ENCODE assay signal across 3 worm cellular contexts in genomic region chrIII:11870009-11870408, ce11.
TF ChIP-seq lines count a peak whose summit lies in the region.

No protein-coding gene starts in this region.

TF ChIP-seq in whole organism, L2 larva, 48 proteins besides CTCF, POLR2A, EP300 and RAD21 (continued from another document):
- TF ChIP-seq nhr-129 (tag; optimal IDR thresholded peaks at IDR 0.05; lab: Kevin White, UChicago) = peak; percentile 94
- TF ChIP-seq fos-1 (tag; optimal IDR thresholded peaks at IDR 0.05; lab: Kevin White, UChicago) = peak; percentile 83
- TF ChIP-seq sem-4 (tag; optimal IDR thresholded peaks at IDR 0.05; lab: Kevin White, UChicago) = peak; percentile 94
- peak; percentile 89 for TF ChIP-seq unc-55 (GFP tag; optimal IDR thresholded peaks at IDR 0.05; lab: Kevin White, UChicago)
- peak; percentile 53 for TF ChIP-seq Y55F3AM.14 (GFP tag; optimal IDR thresholded peaks at IDR 0.05; lab: Kevin White, UChicago)
- peak; percentile 76 for TF ChIP-seq gmeb-1 (tag; optimal IDR thresholded peaks at IDR 0.05; lab: Kevin White, UChicago)
- no peak for TF ChIP-seq elt-3 (tag; optimal IDR thresholded peaks at IDR 0.05; lab: Kevin White, UChicago)
- no peak for TF ChIP-seq sma-9 (GFP tag; optimal IDR thresholded peaks at IDR 0.05; lab: Kevin White, UChicago)
- TF ChIP-seq sma-9 (tag; optimal IDR thresholded peaks at IDR 0.05; lab: Kevin White, UChicago) = no peak
- no peak for TF ChIP-seq nhr-77 (tag; optimal IDR thresholded peaks at IDR 0.05; lab: Kevin White, UChicago)
- no peak for TF ChIP-seq aly-2 (tag; optimal IDR thresholded peaks at IDR 0.05; lab: Kevin White, UChicago)

TF ChIP-seq in whole organism, L4 larva, 104 proteins besides CTCF, POLR2A, EP300 and RAD21 (continued from another document and continues in another):
- TF ChIP-seq nhr-48 (tag; optimal IDR thresholded peaks at IDR 0.05; lab: Kevin White, UChicago) (peak; percentile 25), lin-13 (GFP tag; optimal IDR thresholded peaks at IDR 0.05; lab: Kevin White, UChicago) (peak; percentile 84), ceh-32 (tag; optimal IDR thresholded peaks at IDR 0.05; lab: Kevin White, UChicago; ENCODE audit: poor library complexity) (no peak), nhr-6 (tag; optimal IDR thresholded peaks at IDR 0.05; lab: Kevin White, UChicago) (peak; percentile 91), mxl-3 (GFP tag; optimal IDR thresholded peaks at IDR 0.05; lab: Kevin White, UChicago) (peak; percentile 85), ctbp-1 (GFP tag; IDR thresholded peaks at IDR 0.05; lab: Robert Waterston, UW) (0 out of 2 replicates have a peak, but pooled peaks have one; percentile 35), Y75B8A.6 (GFP tag; IDR thresholded peaks at IDR 0.05; lab: Robert Waterston, UW) (no peak), zip-2 (tag; optimal IDR thresholded peaks at IDR 0.05; lab: Kevin White, UChicago) (no peak), nhr-77 (tag; optimal IDR thresholded peaks at IDR 0.05; lab: Kevin White, UChicago) (peak; percentile 74), sdz-12 (GFP tag; optimal IDR thresholded peaks at IDR 0.05; lab: Kevin White, UChicago) (no peak), dpl-1 (GFP tag; optimal IDR thresholded peaks at IDR 0.05; lab: Kevin White, UChicago) (peak; percentile 75), set-16 (GFP tag; IDR thresholded peaks at IDR 0.05; lab: Robert Waterston, UW) (peak; percentile 21; the same call in 1 of the 2 replicates), ceh-44 (GFP tag; IDR thresholded peaks at IDR 0.05; lab: Robert Waterston, UW) (peak; percentile 79; the same call in 1 of the 2 replicates), arid-1 (GFP tag; conservative IDR thresholded peaks at IDR 0.05; lab: Robert Waterston, UW) (peak; percentile 60; the same call in 1 of the 2 replicates), madf-9 (GFP tag; conservative IDR thresholded peaks at IDR 0.05; lab: Robert Waterston, UW) (peak; percentile 65), snpc-4 (tag; optimal IDR thresholded peaks at IDR 0.05; lab: Kevin White, UChicago) (peak; percentile 61), pqm-1 (tag; optimal IDR thresholded peaks at IDR 0.05; lab: Kevin White, UChicago) (peak; percentile 27), D1046.2 (GFP tag; IDR thresholded peaks at IDR 0.05; lab: Robert Waterston, UW) (no peak), nhr-28 (tag; optimal IDR thresholded peaks at IDR 0.05; lab: Kevin White, UChicago) (peak; percentile 85), spr-3 (GFP tag; optimal IDR thresholded peaks at IDR 0.05; lab: Kevin White, UChicago) (peak; percentile 43), unc-39 (tag; optimal IDR thresholded peaks at IDR 0.05; lab: Kevin White, UChicago) (no peak), jun-1 (tag; optimal IDR thresholded peaks at IDR 0.05; lab: Kevin White, UChicago) (peak; percentile 9), T26A8.4 (GFP tag; IDR thresholded peaks at IDR 0.05; lab: Robert Waterston, UW) (peak; percentile 56; the same call in 1 of the 2 replicates), unc-130 (GFP tag; optimal IDR thresholded peaks at IDR 0.05; lab: Kevin White, UChicago) (no peak), dve-1 (tag; optimal IDR thresholded peaks at IDR 0.05; lab: Kevin White, UChicago; ENCODE audit: insufficient read depth) (peak; percentile 91), nhr-102 (tag; optimal IDR thresholded peaks at IDR 0.05; lab: Kevin White, UChicago) (peak; percentile 34), Y5F2A.4 (GFP tag; optimal IDR thresholded peaks at IDR 0.05; lab: Kevin White, UChicago) (no peak), zip-11 (GFP tag; IDR thresholded peaks at IDR 0.05; lab: Robert Waterston, UW) (no peak), ama-1 (optimal IDR thresholded peaks at IDR 0.05; lab: Kevin White, UChicago) (no peak), attf-4 (tag; optimal IDR thresholded peaks at IDR 0.05; lab: Kevin White, UChicago) (no peak), nhr-11 (tag; optimal IDR thresholded peaks at IDR 0.05; lab: Kevin White, UChicago) (peak; percentile 87), zag-1 (tag; optimal IDR thresholded peaks at IDR 0.05; lab: Kevin White, UChicago) (no peak), mdl-1 (tag; optimal IDR thresholded peaks at IDR 0.05; lab: Kevin White, UChicago) (peak in 1 of 2 experiments; percentile 74), lim-7 (GFP tag; IDR thresholded peaks at IDR 0.05; lab: Robert Waterston, UW) (no peak), aha-1 (tag; lab: Kevin White, UChicago) (no peak), nhr-76 (tag; optimal IDR thresholded peaks at IDR 0.05; lab: Kevin White, UChicago) (no peak), unc-62 (GFP tag; optimal IDR thresholded peaks at IDR 0.05 in 1 of 2; lab: Kevin White, UChicago) (peak in 1 of 2 experiments; percentile 48), unc-62 (tag; optimal IDR thresholded peaks at IDR 0.05; lab: Kevin White, UChicago) (no peak), ceh-62 (tag; optimal IDR thresholded peaks at IDR 0.05; lab: Kevin White, UChicago) (no peak), F10B5.3 (tag; optimal IDR thresholded peaks at IDR 0.05; lab: Kevin White, UChicago) (no peak), daf-16 (GFP tag; optimal IDR thresholded peaks at IDR 0.05; lab: Kevin White, UChicago) (peak; percentile 40 to 88), daf-16 (tag; optimal IDR thresholded peaks at IDR 0.05; lab: Kevin White, UChicago) (peak; percentile 99), lsy-2 (tag; optimal IDR thresholded peaks at IDR 0.05; lab: Kevin White, UChicago) (peak; percentile 72 to 91), duxl-1 (tag; optimal IDR thresholded peaks at IDR 0.05; lab: Kevin White, UChicago; ENCODE audit: poor library complexity) (peak; percentile 63), hif-1 (tag; optimal IDR thresholded peaks at IDR 0.05; lab: Kevin White, UChicago) (peak in 1 of 2 experiments; percentile 90), daf-19 (GFP tag; conservative IDR thresholded peaks at IDR 0.05; lab: Robert Waterston, UW) (no peak), tra-1 (GFP tag; IDR thresholded peaks at IDR 0.05; lab: Robert Waterston, UW) (peak; percentile 55; the same call in 1 of the 2 replicates), hlh-30 (tag; optimal IDR thresholded peaks at IDR 0.05; lab: Kevin White, UChicago; ENCODE audit: insufficient read depth) (peak; percentile 86), F44E2.7 (GFP tag; IDR thresholded peaks at IDR 0.05; lab: Robert Waterston, UW) (no peak), lin-29 (GFP tag; IDR thresholded peaks at IDR 0.05; lab: Robert Waterston, UW) (no peak), spr-1 (tag; optimal IDR thresholded peaks at IDR 0.05; lab: Kevin White, UChicago) (peak; percentile 50), vab-7 (GFP tag; IDR thresholded peaks at IDR 0.05; lab: Robert Waterston, UW) (0 out of 2 replicates have a peak, but pooled peaks have one; percentile 32), nhr-25 (tag; optimal IDR thresholded peaks at IDR 0.05; lab: Kevin White, UChicago; ENCODE audit: borderline replicate concordance, insufficient read depth) (no peak), fos-1 (tag; optimal IDR thresholded peaks at IDR 0.05; lab: Kevin White, UChicago) (no peak), php-3 (GFP tag; IDR thresholded peaks at IDR 0.05; lab: Robert Waterston, UW) (0 out of 2 replicates have a peak, but pooled peaks have one; percentile 38), ceh-82 (tag; optimal IDR thresholded peaks at IDR 0.05; lab: Kevin White, UChicago) (no peak), madf-5 (GFP tag; IDR thresholded peaks at IDR 0.05; lab: Robert Waterston, UW) (no peak), dmd-6 (GFP tag; IDR thresholded peaks at IDR 0.05; lab: Robert Waterston, UW) (peak; percentile 84), hmg-1.1 (GFP tag; IDR thresholded peaks at IDR 0.05; lab: Robert Waterston, UW) (peak; percentile 86)

TF ChIP-seq in whole organism, late embryonic, 69 proteins besides CTCF, POLR2A, EP300 and RAD21 (continued from another document):
- no peak for TF ChIP-seq ceh-6 (GFP tag; optimal IDR thresholded peaks at IDR 0.05; lab: Kevin White, UChicago)
- no peak for TF ChIP-seq ceh-22 (tag; optimal IDR thresholded peaks at IDR 0.05; lab: Kevin White, UChicago)
- TF ChIP-seq hlh-13 (GFP tag; optimal IDR thresholded peaks at IDR 0.05; lab: Kevin White, UChicago) = no peak
- peak; percentile 55 for TF ChIP-seq F13H6.1 (tag; optimal IDR thresholded peaks at IDR 0.05; lab: Kevin White, UChicago)
- TF ChIP-seq sox-4 (tag; optimal IDR thresholded peaks at IDR 0.05; lab: Kevin White, UChicago) = no peak
- no peak for TF ChIP-seq unc-3 (GFP tag; conservative IDR thresholded peaks at IDR 0.05; lab: Robert Waterston, UW)
- no peak for TF ChIP-seq unc-3 (tag; optimal IDR thresholded peaks at IDR 0.05; lab: Kevin White, UChicago)
- peak; percentile 41 for TF ChIP-seq pqm-1 (tag; optimal IDR thresholded peaks at IDR 0.05; lab: Kevin White, UChicago)
- no peak for TF ChIP-seq ceh-48 (tag; optimal IDR thresholded peaks at IDR 0.05; lab: Kevin White, UChicago)
- no peak for TF ChIP-seq sox-2 (GFP tag; IDR thresholded peaks at IDR 0.05; lab: Robert Waterston, UW)
- peak; percentile 44 for TF ChIP-seq ceh-14 (tag; optimal IDR thresholded peaks at IDR 0.05; lab: Kevin White, UChicago)
- TF ChIP-seq fax-1 (tag; optimal IDR thresholded peaks at IDR 0.05; lab: Kevin White, UChicago) = peak; percentile 60
- TF ChIP-seq unc-86 (tag; optimal IDR thresholded peaks at IDR 0.05; lab: Kevin White, UChicago) = no peak
- TF ChIP-seq dve-1 (tag; optimal IDR thresholded peaks at IDR 0.05; lab: Kevin White, UChicago) = no peak
- TF ChIP-seq C38D4.7 (GFP tag; optimal IDR thresholded peaks at IDR 0.05; lab: Kevin White, UChicago) = peak; percentile 12
- TF ChIP-seq ceh-31 (tag; optimal IDR thresholded peaks at IDR 0.05; lab: Kevin White, UChicago) = peak; percentile 98
- no peak for TF ChIP-seq lin-11 (tag; optimal IDR thresholded peaks at IDR 0.05; lab: Kevin White, UChicago)
- peak; percentile 15 for TF ChIP-seq hlh-15 (tag; optimal IDR thresholded peaks at IDR 0.05; lab: Kevin White, UChicago)
- TF ChIP-seq pag-3 (tag; optimal IDR thresholded peaks at IDR 0.05; lab: Kevin White, UChicago; ENCODE audit: borderline replicate concordance) = no peak
- peak; percentile 47 for TF ChIP-seq gmeb-2 (tag; optimal IDR thresholded peaks at IDR 0.05; lab: Kevin White, UChicago)
- peak; percentile 57 for TF ChIP-seq lim-6 (tag; optimal IDR thresholded peaks at IDR 0.05; lab: Kevin White, UChicago)
- TF ChIP-seq ceh-9 (tag; optimal IDR thresholded peaks at IDR 0.05; lab: Kevin White, UChicago) = no peak
- TF ChIP-seq ceh-45 (GFP tag; IDR thresholded peaks at IDR 0.05; lab: Robert Waterston, UW) = no peak
- TF ChIP-seq fkh-6 (tag; optimal IDR thresholded peaks at IDR 0.05; lab: Kevin White, UChicago) = no peak
- TF ChIP-seq unc-42 (tag; optimal IDR thresholded peaks at IDR 0.05; lab: Kevin White, UChicago) = peak; percentile 82
- TF ChIP-seq hlh-6 (tag; optimal IDR thresholded peaks at IDR 0.05; lab: Kevin White, UChicago) = peak; percentile 52
- TF ChIP-seq ref-2 (tag; optimal IDR thresholded peaks at IDR 0.05; lab: Kevin White, UChicago) = peak; percentile 63
- TF ChIP-seq elt-2 (tag; optimal IDR thresholded peaks at IDR 0.05; lab: Kevin White, UChicago) = peak; percentile 53
- TF ChIP-seq hlh-30 (tag; optimal IDR thresholded peaks at IDR 0.05; lab: Kevin White, UChicago; ENCODE audit: insufficient read depth) = peak; percentile 19
- TF ChIP-seq ama-1 (optimal IDR thresholded peaks at IDR 0.05; lab: Kevin White, UChicago) = no peak
- peak; percentile 68 for TF ChIP-seq ceh-18 (tag; optimal IDR thresholded peaks at IDR 0.05; lab: Kevin White, UChicago)
- TF ChIP-seq pha-2 (tag; optimal IDR thresholded peaks at IDR 0.05; lab: Kevin White, UChicago) = peak; percentile 56
- peak; percentile 62 for TF ChIP-seq mec-3 (tag; optimal IDR thresholded peaks at IDR 0.05; lab: Kevin White, UChicago; ENCODE audit: borderline replicate concordance)
- peak; percentile 53 for TF ChIP-seq pax-1 (tag; optimal IDR thresholded peaks at IDR 0.05; lab: Kevin White, UChicago)
- no peak for TF ChIP-seq elt-4 (tag; optimal IDR thresholded peaks at IDR 0.05; lab: Kevin White, UChicago)
- TF ChIP-seq pros-1 (tag; optimal IDR thresholded peaks at IDR 0.05; lab: Kevin White, UChicago) = peak; percentile 33
- TF ChIP-seq ceh-30 (tag; optimal IDR thresholded peaks at IDR 0.05; lab: Kevin White, UChicago) = no peak
- no peak for TF ChIP-seq fkh-10 (GFP tag; optimal IDR thresholded peaks at IDR 0.05; lab: Kevin White, UChicago)
- peak; percentile 29 for TF ChIP-seq zip-5 (tag; optimal IDR thresholded peaks at IDR 0.05; lab: Kevin White, UChicago)
- TF ChIP-seq npax-4 (tag; optimal IDR thresholded peaks at IDR 0.05; lab: Kevin White, UChicago) = no peak
- TF ChIP-seq rnt-1 (tag; optimal IDR thresholded peaks at IDR 0.05; lab: Kevin White, UChicago) = peak; percentile 95
- peak; percentile 55 for TF ChIP-seq ceh-34 (tag; optimal IDR thresholded peaks at IDR 0.05; lab: Kevin White, UChicago)
- TF ChIP-seq madf-2 (tag; optimal IDR thresholded peaks at IDR 0.05; lab: Kevin White, UChicago) = peak; percentile 40
